Worm (Caenorhabditis elegans) whole organism, L1 larva: ENCODE data around the gene ceh-21.

ENCODE experiments used
- F16B12.6 ChIP-seq: fragments of 150-350 bp; optimal IDR thresholded peaks from 2 replicates; lab custom pipeline; 2014; ENCODE audit warnings: missing biosample characterization, missing genetic modification characterization
- aha-1 ChIP-seq: fragments of 150-350 bp; optimal IDR thresholded peaks from 2 replicates; lab custom pipeline; 2014; ENCODE audit warnings: missing biosample characterization, missing genetic modification characterization
- aly-2 ChIP-seq: fragments of 150-350 bp; optimal IDR thresholded peaks from 2 replicates; lab custom pipeline; 2014; ENCODE audit warnings: missing biosample characterization, missing genetic modification characterization
- blmp-1 ChIP-seq: fragments of 150-350 bp; optimal IDR thresholded peaks from 2 replicates; lab custom pipeline; 2014; ENCODE audit warnings: missing biosample characterization, missing genetic modification characterization
- ces-1 ChIP-seq: fragments of 150-350 bp; optimal IDR thresholded peaks from 2 replicates; lab custom pipeline; 2014; ENCODE audit warnings: missing biosample characterization, missing genetic modification reagents, missing genetic modification characterization
- dsc-1 ChIP-seq: sonication (generic microtip); optimal IDR thresholded peaks from 2 replicates; lab custom pipeline; 2016; ENCODE audit warnings: mild to moderate bottlenecking, missing genetic modification characterization, missing compliant biosample characterization
- efl-1 ChIP-seq, 4 experiments: fragments of 150-350 bp; optimal IDR thresholded peaks in 3 of 4; peaks in 1 of 4; 1 replicate in 1 of 4; 2 replicates in 3 of 4; lab custom pipeline; 2014; ENCODE audit warnings: missing biosample characterization in 2 of 4, missing genetic modification characterization in 2 of 4, missing genetic modification reagents in 2 of 4
- efl-3 ChIP-seq: fragments of 200-800 bp; sonication (Bioruptor generic); optimal IDR thresholded peaks from 2 replicates; lab custom pipeline; 2018; ENCODE audit warnings: mild to moderate bottlenecking, missing genetic modification characterization, missing compliant biosample characterization
- egl-13 ChIP-seq: sonication (generic microtip); optimal IDR thresholded peaks from 2 replicates; lab custom pipeline; 2016; ENCODE audit warnings: missing genotype, missing genetic modification reagents, missing genetic modification characterization, missing compliant biosample characterization
- egl-27 ChIP-seq, 2 experiments: fragments of 150-350 bp in 1 of 2; sonication (generic microtip); optimal IDR thresholded peaks; 3 replicates each; lab custom pipeline; 2017 to 2018; ENCODE audit warnings: missing biosample characterization in 2 of 2, missing genetic modification characterization in 2 of 2, missing genetic modification reagents in 2 of 2
- elt-3 ChIP-seq, 6 experiments: fragments of 150-350 bp in 1 of 6; sonication (generic microtip); optimal IDR thresholded peaks; 2 replicates each; lab custom pipeline; 2017 to 2018; ENCODE audit warnings: missing biosample characterization in 6 of 6, missing genetic modification characterization in 6 of 6, inconsistent platforms in 1 of 6
- ets-5 ChIP-seq: fragments of 200-800 bp; sonication (Bioruptor generic); IDR thresholded peaks from 2 replicates; pipeline ENCODE4 v1.3.6; 2022; ENCODE audit warnings: missing genetic modification characterization, missing compliant biosample characterization
- grh-1 ChIP-seq: fragments of 200-800 bp; sonication (Bioruptor generic); IDR thresholded peaks from 2 replicates; pipeline ENCODE4 v1.3.6; 2022; ENCODE audit warnings: missing genetic modification reagents, missing genetic modification characterization, missing compliant biosample characterization
- hlh-17 ChIP-seq: fragments of 200-800 bp; sonication (Bioruptor generic); optimal IDR thresholded peaks from 2 replicates; lab custom pipeline; 2018; ENCODE audit warnings: missing genetic modification characterization, mild to moderate bottlenecking, missing compliant biosample characterization, moderate library complexity, borderline replicate concordance
- hlh-4 ChIP-seq: sonication (generic microtip); optimal IDR thresholded peaks from 2 replicates; lab custom pipeline; 2016; ENCODE audit warnings: mild to moderate bottlenecking, missing genetic modification characterization, missing compliant biosample characterization
- irx-1 ChIP-seq: sonication (generic microtip); optimal IDR thresholded peaks from 2 replicates; lab custom pipeline; 2016; ENCODE audit warnings: missing genetic modification characterization, missing compliant biosample characterization
- isw-1 ChIP-seq: fragments of 200-800 bp; sonication (Bioruptor generic); IDR thresholded peaks from 2 replicates; pipeline ENCODE4 v1.3.6; 2022; ENCODE audit warnings: missing genetic modification characterization, missing compliant biosample characterization
- jun-1 ChIP-seq: fragments of 150-350 bp; optimal IDR thresholded peaks from 2 replicates; lab custom pipeline; 2014; ENCODE audit warnings: missing biosample characterization, missing genetic modification reagents, missing genetic modification characterization
- lin-14 ChIP-seq: fragments of 200-800 bp; sonication (Bioruptor generic); optimal IDR thresholded peaks from 2 replicates; lab custom pipeline; 2018; ENCODE audit warnings: mild to moderate bottlenecking, missing genetic modification characterization, moderate library complexity, missing compliant biosample characterization
- lin-15B ChIP-seq: fragments of 150-350 bp; sonication (generic microtip); optimal IDR thresholded peaks from 3 replicates; lab custom pipeline; 2014; ENCODE audit warnings: missing biosample characterization, missing genetic modification characterization
- lin-35 ChIP-seq, 2 experiments: fragments of 150-350 bp; optimal IDR thresholded peaks; 2 replicates each; lab custom pipeline; 2014; ENCODE audit warnings: missing biosample characterization in 2 of 2, missing genetic modification characterization in 2 of 2, missing genetic modification reagents in 2 of 2
- lsy-2 ChIP-seq, 2 experiments: fragments of 150-350 bp; optimal IDR thresholded peaks; 2 replicates each; lab custom pipeline; 2014; ENCODE audit warnings: missing biosample characterization in 2 of 2, missing genetic modification characterization in 2 of 2
- mab-9 ChIP-seq: fragments of 200-800 bp; sonication (Bioruptor generic); IDR thresholded peaks from 2 replicates; pipeline ENCODE4 v1.3.6; 2022; ENCODE audit warnings: missing genetic modification reagents, missing genetic modification characterization, missing compliant biosample characterization
- mef-2 ChIP-seq: fragments of 150-350 bp; optimal IDR thresholded peaks from 2 replicates; lab custom pipeline; 2014; ENCODE audit warnings: missing biosample characterization, missing genetic modification characterization
- mep-1 ChIP-seq: fragments of 150-350 bp; optimal IDR thresholded peaks from 2 replicates; lab custom pipeline; 2014; ENCODE audit warnings: missing biosample characterization, missing genetic modification characterization
- nhr-11 ChIP-seq: fragments of 150-350 bp; optimal IDR thresholded peaks from 2 replicates; lab custom pipeline; 2014; ENCODE audit warnings: missing biosample characterization, missing genetic modification characterization
- nhr-19 ChIP-seq: fragments of 200-800 bp; sonication (Bioruptor generic); conservative IDR thresholded peaks from 2 replicates; pipeline ENCODE4 v1.3.6; 2022; ENCODE audit warnings: missing genetic modification characterization, missing compliant biosample characterization
- nhr-20 ChIP-seq: sonication (generic microtip); optimal IDR thresholded peaks from 2 replicates; lab custom pipeline; 2016; ENCODE audit warnings: mild to moderate bottlenecking, missing genetic modification characterization, missing compliant biosample characterization
- nhr-237 ChIP-seq: fragments of 150-350 bp; optimal IDR thresholded peaks from 2 replicates; lab custom pipeline; 2014; ENCODE audit warnings: missing biosample characterization, missing genetic modification characterization
- nhr-28 ChIP-seq: fragments of 150-350 bp; optimal IDR thresholded peaks from 2 replicates; lab custom pipeline; 2014; ENCODE audit warnings: missing biosample characterization, missing genetic modification characterization
- nhr-47 ChIP-seq: sonication (generic microtip); optimal IDR thresholded peaks from 2 replicates; lab custom pipeline; 2016; ENCODE audit warnings: mild to moderate bottlenecking, missing genetic modification characterization, moderate library complexity, missing compliant biosample characterization
- nhr-76 ChIP-seq: sonication (generic microtip); optimal IDR thresholded peaks from 2 replicates; lab custom pipeline; 2017; ENCODE audit warnings: missing biosample characterization, missing genetic modification characterization
- nhr-77 ChIP-seq: fragments of 150-350 bp; optimal IDR thresholded peaks from 2 replicates; lab custom pipeline; 2014; ENCODE audit warnings: missing biosample characterization, missing genetic modification characterization
- nhr-84 ChIP-seq: sonication (generic microtip); optimal IDR thresholded peaks from 2 replicates; lab custom pipeline; 2017; ENCODE audit warnings: missing biosample characterization, missing genetic modification characterization
- nhr-90 ChIP-seq: sonication (generic microtip); optimal IDR thresholded peaks from 2 replicates; lab custom pipeline; 2016; ENCODE audit warnings: mild to moderate bottlenecking, missing genetic modification characterization, missing compliant biosample characterization; ENCODE audit not compliant: poor library complexity
- pag-3 ChIP-seq: sonication (generic microtip); optimal IDR thresholded peaks from 2 replicates; lab custom pipeline; 2017; ENCODE audit warnings: missing genetic modification characterization, mild to moderate bottlenecking, missing compliant biosample characterization, antibody characterized with exemption, borderline replicate concordance; ENCODE audit not compliant: insufficient read depth
- pqm-1 ChIP-seq: sonication (generic microtip); optimal IDR thresholded peaks from 3 replicates; lab custom pipeline; 2017; ENCODE audit warnings: missing biosample characterization, missing genetic modification characterization
- rnt-1 ChIP-seq: sonication (generic microtip); optimal IDR thresholded peaks from 2 replicates; lab custom pipeline; 2016; ENCODE audit warnings: mild to moderate bottlenecking, missing genetic modification characterization, moderate library complexity, missing compliant biosample characterization
- snpc-4 ChIP-seq: fragments of 150-350 bp; optimal IDR thresholded peaks from 2 replicates; lab custom pipeline; 2014; ENCODE audit warnings: missing biosample characterization, missing genetic modification characterization
- snu-23 ChIP-seq: sonication (generic microtip); optimal IDR thresholded peaks from 2 replicates; lab custom pipeline; 2016; ENCODE audit warnings: missing genetic modification characterization, missing compliant biosample characterization
- sox-4 ChIP-seq: sonication (generic microtip); optimal IDR thresholded peaks from 2 replicates; lab custom pipeline; 2016; ENCODE audit warnings: missing genetic modification characterization, missing compliant biosample characterization
- sup-37 ChIP-seq: fragments of 200-800 bp; sonication (Bioruptor generic); optimal IDR thresholded peaks from 2 replicates; lab custom pipeline; 2018; ENCODE audit warnings: mild to moderate bottlenecking, missing genetic modification characterization, missing compliant biosample characterization
- swsn-7 ChIP-seq: sonication (generic microtip); optimal IDR thresholded peaks from 2 replicates; lab custom pipeline; 2016; ENCODE audit warnings: missing genetic modification characterization, missing compliant biosample characterization
- tlp-1 ChIP-seq: fragments of 150-350 bp; optimal IDR thresholded peaks from 2 replicates; lab custom pipeline; 2014; ENCODE audit warnings: missing biosample characterization, missing genetic modification characterization
- unc-30 ChIP-seq: sonication (generic microtip); optimal IDR thresholded peaks from 2 replicates; lab custom pipeline; 2017; ENCODE audit warnings: missing biosample characterization, missing genetic modification characterization
- unc-62 ChIP-seq: fragments of 150-350 bp; optimal IDR thresholded peaks from 2 replicates; lab custom pipeline; 2014; ENCODE audit warnings: missing biosample characterization, missing genetic modification reagents, missing genetic modification characterization
- unc-86 ChIP-seq: sonication (generic microtip); optimal IDR thresholded peaks from 2 replicates; lab custom pipeline; 2016; ENCODE audit warnings: missing genetic modification characterization, missing compliant biosample characterization
- vab-15 ChIP-seq: sonication (generic microtip); optimal IDR thresholded peaks from 2 replicates; lab custom pipeline; 2017; ENCODE audit warnings: missing genotype, mild to moderate bottlenecking, missing genetic modification characterization, missing compliant biosample characterization
- zag-1 ChIP-seq: fragments of 150-350 bp; optimal IDR thresholded peaks from 2 replicates; lab custom pipeline; 2014; ENCODE audit warnings: missing biosample characterization, missing genetic modification characterization
- zip-4 ChIP-seq: fragments of 200-800 bp; sonication (Bioruptor generic); optimal IDR thresholded peaks from 2 replicates; lab custom pipeline; 2018; ENCODE audit warnings: mild to moderate bottlenecking, missing genetic modification characterization, moderate library complexity, missing compliant biosample characterization
- ztf-11 ChIP-seq, 2 experiments: sonication (generic microtip); optimal IDR thresholded peaks; 2 replicates each; lab custom pipeline; 2016 to 2017; ENCODE audit warnings: missing genetic modification characterization in 2 of 2, missing biosample characterization in 1 of 2, missing compliant biosample characterization in 1 of 2
- ztf-4 ChIP-seq: fragments of 150-350 bp; optimal IDR thresholded peaks from 2 replicates; lab custom pipeline; 2014; ENCODE audit warnings: missing biosample characterization, missing genetic modification characterization

The ceh-21 gene

ce11 chrX:1888445-1889035 lies 36.0 kb upstream of the ceh-21 start:
- TF ChIP-seq grh-1 (GFP tag; lab: Robert Waterston, UW) (no peak), nhr-19 (GFP tag; lab: Robert Waterston, UW) (peak; percentile 71), zip-4 (GFP tag; lab: Kevin White, UChicago) (peak; percentile 47), egl-13 (tag; lab: Kevin White, UChicago) (peak; percentile 76), dsc-1 (tag; lab: Kevin White, UChicago) (peak; percentile 93), aly-2 (tag; lab: Kevin White, UChicago) (no peak), aha-1 (tag; lab: Kevin White, UChicago) (no peak), unc-30 (tag; lab: Kevin White, UChicago) (no peak), F16B12.6 (tag; lab: Kevin White, UChicago) (no peak), pag-3 (no peak), nhr-28 (tag; lab: Kevin White, UChicago) (no peak), zag-1 (tag; lab: Kevin White, UChicago) (no peak), nhr-11 (tag; lab: Kevin White, UChicago) (peak; percentile 5), swsn-7 (tag; lab: Kevin White, UChicago) (peak; percentile 68), vab-15 (no peak), lin-15B (tag; lab: Kevin White, UChicago) (no peak), blmp-1 (tag; lab: Kevin White, UChicago) (no peak), ets-5 (no peak), efl-3 (GFP tag; lab: Kevin White, UChicago) (no peak), egl-27 (tag; optimal IDR thresholded peaks at IDR 0.05; lab: Kevin White, UChicago) (no peak), pqm-1 (tag; lab: Kevin White, UChicago) (no peak), hlh-4 (tag; lab: Kevin White, UChicago) (no peak), unc-62 (no peak), nhr-90 (tag; lab: Kevin White, UChicago) (peak; percentile 51), jun-1 (tag; lab: Kevin White, UChicago) (peak; percentile 80), rnt-1 (peak; percentile 65), mab-9 (GFP tag; lab: Robert Waterston, UW) (no peak), hlh-17 (no peak), ztf-4 (tag; lab: Kevin White, UChicago) (peak; percentile 11), nhr-77 (peak; percentile 22), mep-1 (tag; lab: Kevin White, UChicago) (peak; percentile 45), tlp-1 (no peak), unc-86 (tag; lab: Kevin White, UChicago) (peak; percentile 29), nhr-237 (tag; lab: Kevin White, UChicago) (no peak), irx-1 (tag; lab: Kevin White, UChicago) (peak; percentile 42), lin-14 (no peak), nhr-76 (tag; lab: Kevin White, UChicago) (no peak), elt-3 (tag; optimal IDR thresholded peaks at IDR 0.05; lab: Kevin White, UChicago) (no peak), nhr-84 (tag; lab: Kevin White, UChicago) (no peak), sup-37 (no peak), lin-35 (GFP tag; optimal IDR thresholded peaks at IDR 0.05; lab: Kevin White, UChicago) (peak in 1 of 2 experiments; percentile 37), nhr-47 (tag; lab: Kevin White, UChicago) (peak; percentile 91), ztf-11 (tag; optimal IDR thresholded peaks at IDR 0.05; lab: Kevin White, UChicago) (peak in 1 of 2 experiments; percentile 48), sox-4 (tag; lab: Kevin White, UChicago) (peak; percentile 88), nhr-20 (tag; lab: Kevin White, UChicago) (peak; percentile 49), lsy-2 (tag; optimal IDR thresholded peaks at IDR 0.05; lab: Kevin White, UChicago) (peak; percentile 39 to 47), ces-1 (no peak), isw-1 (0 out of 2 replicates have a peak, but pooled peaks have one; percentile 35), snpc-4 (tag; lab: Kevin White, UChicago) (peak; percentile 12), efl-1 (optimal IDR thresholded peaks at IDR 0.05; lab: Kevin White, UChicago) (peak; percentile 46 to 50), efl-1 (GFP tag; optimal IDR thresholded peaks at IDR 0.05 in 1 of 2; lab: Kevin White, UChicago) (no peak), snu-23 (GFP tag; lab: Kevin White, UChicago) (peak; percentile 83), mef-2 (no peak)
